Worm (Caenorhabditis elegans) whole organism, mixed stage, embryonic: Measurements from ENCODE around the gene ttr-35.

ENCODE experiments used
- M03D4.4 ChIP-seq: sonication (generic microtip); optimal IDR thresholded peaks from 2 replicates; lab custom pipeline; 2017; ENCODE audit warnings: mild to moderate bottlenecking, missing genetic modification characterization, missing compliant biosample characterization
- ceh-43 ChIP-seq: fragments of 200-800 bp; sonication (Bioruptor generic); optimal IDR thresholded peaks from 2 replicates; lab custom pipeline; 2018; ENCODE audit warnings: mild to moderate bottlenecking, missing genetic modification characterization, moderate library complexity, missing compliant biosample characterization
- ceh-83 ChIP-seq: fragments of 200-800 bp; sonication (Bioruptor generic); optimal IDR thresholded peaks from 2 replicates; lab custom pipeline; 2018; ENCODE audit warnings: mild to moderate bottlenecking, missing genetic modification characterization, missing compliant biosample characterization
- ces-1 ChIP-seq: fragments of 150-350 bp; optimal IDR thresholded peaks from 2 replicates; lab custom pipeline; 2014; ENCODE audit warnings: missing biosample characterization, missing genetic modification reagents, missing genetic modification characterization
- cnd-1 ChIP-seq: fragments of 200-800 bp; sonication (Bioruptor generic); optimal IDR thresholded peaks from 2 replicates; lab custom pipeline; 2018; ENCODE audit warnings: mild to moderate bottlenecking, missing genetic modification characterization, missing compliant biosample characterization
- drap-1 ChIP-seq: fragments of 200-800 bp; sonication (Bioruptor generic); optimal IDR thresholded peaks from 3 replicates; lab custom pipeline; 2018; ENCODE audit warnings: mild to moderate bottlenecking, missing genetic modification characterization, missing compliant biosample characterization
- lin-13 ChIP-seq: fragments of 150-350 bp; optimal IDR thresholded peaks from 2 replicates; lab custom pipeline; 2014; ENCODE audit warnings: missing biosample characterization, missing genetic modification characterization
- mab-5 ChIP-seq: fragments of 150-350 bp; optimal IDR thresholded peaks from 2 replicates; lab custom pipeline; 2014; ENCODE audit warnings: missing biosample characterization, missing genetic modification characterization
- nhr-237 ChIP-seq: fragments of 150-350 bp; optimal IDR thresholded peaks from 2 replicates; lab custom pipeline; 2014; ENCODE audit warnings: missing biosample characterization, missing genetic modification characterization
- nhr-28 ChIP-seq: fragments of 150-350 bp; optimal IDR thresholded peaks from 2 replicates; lab custom pipeline; 2014; ENCODE audit warnings: missing biosample characterization, missing genetic modification characterization
- pha-4 ChIP-seq: fragments of 150-350 bp; optimal IDR thresholded peaks from 2 replicates; lab custom pipeline; 2018; ENCODE audit warnings: missing biosample characterization, missing genetic modification reagents, missing genetic modification characterization

DNA sequence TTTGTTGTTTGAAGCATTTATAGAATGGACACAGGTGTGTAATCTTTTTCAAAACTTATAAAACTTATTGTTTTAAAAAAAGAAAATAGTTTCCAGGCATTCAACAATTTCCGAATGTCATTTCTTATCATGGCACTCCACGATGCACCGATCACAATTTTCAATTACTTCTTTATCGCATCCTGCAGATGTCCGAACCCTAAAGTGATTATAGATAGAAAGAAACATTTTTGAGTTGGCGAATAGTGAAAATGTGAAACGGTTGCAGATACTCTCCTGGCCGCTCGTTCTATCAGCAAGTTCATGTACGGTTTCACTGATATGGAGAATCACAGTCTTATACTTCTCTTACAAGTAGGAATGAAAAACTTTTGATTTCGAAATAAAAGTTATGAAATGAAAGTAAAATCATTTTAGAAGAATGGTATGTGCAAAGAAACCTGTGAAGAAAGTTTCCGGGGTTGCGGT lies 49.1 kb upstream of the ttr-35 start, which contains the start of gene C15B12.2:
- TF ChIP-seq cnd-1 (tag; lab: Kevin White, UChicago) = no peak
- no peak for TF ChIP-seq pha-4 (tag; lab: Kevin White, UChicago)
- TF ChIP-seq nhr-237 (tag; lab: Kevin White, UChicago) = no peak
- TF ChIP-seq nhr-28 (tag; lab: Kevin White, UChicago) = no peak
- no peak for TF ChIP-seq ces-1 (GFP tag; lab: Kevin White, UChicago)
- no peak for TF ChIP-seq M03D4.4 (tag; lab: Kevin White, UChicago)
- no peak for TF ChIP-seq lin-13 (tag; lab: Kevin White, UChicago)
- TF ChIP-seq drap-1 (GFP tag; lab: Kevin White, UChicago) = no peak
- TF ChIP-seq ceh-43 (GFP tag; lab: Kevin White, UChicago) = no peak
- TF ChIP-seq ceh-83 (GFP tag; lab: Kevin White, UChicago) = no peak
- no peak for TF ChIP-seq mab-5 (tag; lab: Kevin White, UChicago)
